Fruit fly (Drosophila melanogaster): ENCODE data around the gene Drep4.
A peak's percentile ranks its signal among the peaks of the same experiment; 100 is the strongest.

Gene Drep4

dm6 chr2L:13286456-13286855 is at the start of gene Drep4, which contains the start of gene Uvrag:
TSS of gene Drep4 (minus strand) at chr2L:13286462.
TSS of gene Uvrag (plus strand) at chr2L:13286777.
- no peak for TF ChIP-seq gl (tag; optimal IDR thresholded peaks at IDR 0.05)
- no peak for TF ChIP-seq Pif1A (GFP tag; optimal IDR thresholded peaks at IDR 0.05)
- peak; percentile 47 for TF ChIP-seq D1 (tag; optimal IDR thresholded peaks at IDR 0.05)
- TF ChIP-seq rn (GFP tag; IDR thresholded peaks at IDR 0.05), result 0 out of 2 replicates have a peak, but pooled peaks have one; percentile 12
- no peak for TF ChIP-seq CG32121 (GFP tag; IDR thresholded peaks at IDR 0.05)
- no peak for TF ChIP-seq CG12605 (GFP tag; IDR thresholded peaks at IDR 0.05)
- no peak for TF ChIP-seq Pif1B (GFP tag; optimal IDR thresholded peaks at IDR 0.05)
- TF ChIP-seq CG4496 (GFP tag; IDR thresholded peaks at IDR 0.05), result no peak
- TF ChIP-seq CG34367 (tag; optimal IDR thresholded peaks at IDR 0.05), result no peak
- peak; percentile 51 for TF ChIP-seq Snoo (tag; optimal IDR thresholded peaks at IDR 0.05)
- TF ChIP-seq CG8301 (tag; optimal IDR thresholded peaks at IDR 0.05), result no peak
- TF ChIP-seq Ets98B (GFP tag; IDR thresholded peaks at IDR 0.05), result no peak
- TF ChIP-seq CG14655 (GFP tag; optimal IDR thresholded peaks at IDR 0.05), result no peak
- no peak for TF ChIP-seq CG13204 (GFP tag; optimal IDR thresholded peaks at IDR 0.05)
- TF ChIP-seq CG10348 (GFP tag; IDR thresholded peaks at IDR 0.05), result no peak
- no peak for TF ChIP-seq CG9948 (tag; optimal IDR thresholded peaks at IDR 0.05)
- TF ChIP-seq CG15710 (tag; optimal IDR thresholded peaks at IDR 0.05), result no peak
- TF ChIP-seq EcR (GFP tag; optimal IDR thresholded peaks at IDR 0.05), result no peak
- TF ChIP-seq CG8159 (tag; optimal IDR thresholded peaks at IDR 0.05), result peak; percentile 69
- peak; percentile 50 for TF ChIP-seq CG17806 (tag; optimal IDR thresholded peaks at IDR 0.05)
- no peak for TF ChIP-seq fd96Ca (GFP tag; IDR thresholded peaks at IDR 0.05)

- no peak for TF ChIP-seq Pif1B (GFP tag; optimal IDR thresholded peaks at IDR 0.05)
- TF ChIP-seq CG8301 (tag; optimal IDR thresholded peaks at IDR 0.05), result no peak
- TF ChIP-seq D1 (tag; optimal IDR thresholded peaks at IDR 0.05), result peak; percentile 16
Observed at dm6 chr2L:13332736-13333135, 46.5 kb upstream of the Drep4 start.

DNA sequence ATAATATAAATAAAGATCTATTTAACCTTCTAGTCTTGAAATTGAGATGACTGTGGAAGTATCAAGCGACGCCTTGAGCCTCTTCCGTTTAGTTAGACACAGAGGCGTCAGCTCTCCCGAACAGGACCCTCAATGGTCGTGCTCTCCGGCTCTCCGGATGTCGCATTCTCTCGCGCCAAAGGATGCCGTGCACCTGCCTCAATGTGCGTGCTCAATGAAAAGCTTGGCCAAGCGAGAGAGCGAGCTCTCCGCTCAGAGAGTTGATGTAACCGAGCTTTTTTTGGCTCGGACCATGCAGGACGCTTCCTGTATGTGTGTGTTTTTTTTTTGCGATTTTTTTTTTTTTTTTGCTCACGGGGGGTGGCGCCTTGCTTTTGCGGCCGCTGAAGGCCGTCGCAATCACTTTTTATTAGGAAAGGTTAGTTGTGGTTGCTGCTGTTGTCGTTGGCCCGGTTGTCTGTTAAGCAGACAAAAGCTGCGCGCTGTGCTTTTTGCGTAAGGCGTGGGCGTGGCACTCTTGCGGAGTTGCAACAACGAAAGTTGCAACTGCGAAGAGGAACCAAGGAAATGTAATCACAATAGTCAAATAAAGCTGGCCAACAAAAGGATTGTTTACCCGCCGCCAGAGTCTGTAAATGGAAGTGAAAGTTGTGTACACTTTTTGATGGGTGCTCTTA is 45.7 kb upstream of the Drep4 start:
- TF ChIP-seq CG34367 (tag; optimal IDR thresholded peaks at IDR 0.05) (no peak), CG13204 (GFP tag; optimal IDR thresholded peaks at IDR 0.05) (peak; percentile 16), CG12605 (GFP tag; IDR thresholded peaks at IDR 0.05) (peak; percentile 74), CG8159 (tag; optimal IDR thresholded peaks at IDR 0.05) (no peak)

dm6 chr2L:13331021-13331420 is 44.8 kb upstream of the Drep4 start, which contains the start of gene hbt:
TSS of gene hbt (minus strand) at chr2L:13331121.
- TF ChIP-seq CG9948 (tag; optimal IDR thresholded peaks at IDR 0.05) (no peak), EcR (GFP tag; optimal IDR thresholded peaks at IDR 0.05) (no peak), D1 (tag; optimal IDR thresholded peaks at IDR 0.05) (no peak), Pif1A (GFP tag; optimal IDR thresholded peaks at IDR 0.05) (no peak), CG8301 (tag; optimal IDR thresholded peaks at IDR 0.05) (no peak), CG10348 (GFP tag; IDR thresholded peaks at IDR 0.05) (no peak), rn (GFP tag; IDR thresholded peaks at IDR 0.05) (no peak), Snoo (tag; optimal IDR thresholded peaks at IDR 0.05) (no peak), CG4496 (GFP tag; IDR thresholded peaks at IDR 0.05) (no peak), CG8159 (tag; optimal IDR thresholded peaks at IDR 0.05) (no peak), fd96Ca (GFP tag; IDR thresholded peaks at IDR 0.05) (no peak), CG13204 (GFP tag; optimal IDR thresholded peaks at IDR 0.05) (no peak), CG34367 (tag; optimal IDR thresholded peaks at IDR 0.05) (no peak), CG15710 (tag; optimal IDR thresholded peaks at IDR 0.05) (no peak), CG12605 (GFP tag; IDR thresholded peaks at IDR 0.05) (no peak), CG14655 (GFP tag; optimal IDR thresholded peaks at IDR 0.05) (no peak)

DNA sequence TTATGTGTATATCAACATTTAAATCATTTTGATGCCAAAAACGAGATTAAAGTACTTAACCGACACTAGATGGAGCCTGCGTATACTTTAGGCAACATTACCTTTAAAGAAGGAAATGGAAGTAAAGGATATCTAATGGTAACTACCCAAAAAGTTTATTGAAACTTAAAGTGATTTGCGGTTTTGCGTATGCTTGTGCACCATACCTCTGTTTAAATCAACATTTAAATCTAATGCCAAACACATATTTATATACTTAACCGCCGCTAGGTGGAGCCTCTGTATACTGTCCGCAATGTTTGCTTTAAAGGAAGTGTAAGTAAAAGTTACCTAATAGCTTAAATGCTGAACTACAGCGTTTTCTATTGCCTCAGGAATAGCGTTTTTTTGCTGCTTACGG is 39.6 kb upstream of the Drep4 start:
- TF ChIP-seq CG14655 (GFP tag; optimal IDR thresholded peaks at IDR 0.05), result no peak
- TF ChIP-seq rn (GFP tag; IDR thresholded peaks at IDR 0.05), result no peak
- no peak for TF ChIP-seq CG13204 (GFP tag; optimal IDR thresholded peaks at IDR 0.05)
- no peak for TF ChIP-seq CG10348 (GFP tag; IDR thresholded peaks at IDR 0.05)
- TF ChIP-seq CG8301 (tag; optimal IDR thresholded peaks at IDR 0.05), result no peak
- no peak for TF ChIP-seq fd96Ca (GFP tag; IDR thresholded peaks at IDR 0.05)
- TF ChIP-seq CG32121 (GFP tag; IDR thresholded peaks at IDR 0.05), result no peak
- TF ChIP-seq Pif1A (GFP tag; optimal IDR thresholded peaks at IDR 0.05), result no peak
- TF ChIP-seq CG15710 (tag; optimal IDR thresholded peaks at IDR 0.05), result no peak
- no peak for TF ChIP-seq gl (tag; optimal IDR thresholded peaks at IDR 0.05)
- no peak for TF ChIP-seq CG12605 (GFP tag; IDR thresholded peaks at IDR 0.05)
- TF ChIP-seq Ets98B (GFP tag; IDR thresholded peaks at IDR 0.05), result no peak
- TF ChIP-seq Snoo (tag; optimal IDR thresholded peaks at IDR 0.05), result no peak

DNA sequence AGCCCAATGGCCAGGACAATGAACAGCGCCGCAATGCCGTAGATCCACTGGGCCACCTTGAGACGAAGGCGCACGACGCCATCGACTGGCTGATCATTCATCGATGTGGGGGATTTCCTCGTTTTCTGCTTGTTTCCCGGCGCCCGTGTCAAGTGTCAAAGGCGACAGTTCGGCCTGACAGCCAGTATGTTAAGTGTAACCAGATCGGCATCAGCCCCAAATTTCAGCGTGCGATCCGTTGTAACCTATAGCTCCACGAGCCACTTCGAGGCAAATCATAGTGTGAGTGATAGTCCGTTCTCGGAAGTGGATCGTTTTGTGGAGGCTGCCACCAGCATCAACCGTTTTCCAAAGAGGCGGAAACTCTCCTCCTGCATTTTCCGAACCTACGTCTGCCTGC is 20.4 kb upstream of the Drep4 start, which contains the start of gene CG43779:
TSS of gene CG43779 (minus strand) at position 101 of the 400 bp plus-strand sequence.
- TF ChIP-seq CG8301 (tag; optimal IDR thresholded peaks at IDR 0.05), result no peak
- no peak for TF ChIP-seq CG10348 (GFP tag; IDR thresholded peaks at IDR 0.05)
- TF ChIP-seq gl (tag; optimal IDR thresholded peaks at IDR 0.05), result no peak
- TF ChIP-seq Snoo (tag; optimal IDR thresholded peaks at IDR 0.05), result no peak
- no peak for TF ChIP-seq Pif1B (GFP tag; optimal IDR thresholded peaks at IDR 0.05)

DNA sequence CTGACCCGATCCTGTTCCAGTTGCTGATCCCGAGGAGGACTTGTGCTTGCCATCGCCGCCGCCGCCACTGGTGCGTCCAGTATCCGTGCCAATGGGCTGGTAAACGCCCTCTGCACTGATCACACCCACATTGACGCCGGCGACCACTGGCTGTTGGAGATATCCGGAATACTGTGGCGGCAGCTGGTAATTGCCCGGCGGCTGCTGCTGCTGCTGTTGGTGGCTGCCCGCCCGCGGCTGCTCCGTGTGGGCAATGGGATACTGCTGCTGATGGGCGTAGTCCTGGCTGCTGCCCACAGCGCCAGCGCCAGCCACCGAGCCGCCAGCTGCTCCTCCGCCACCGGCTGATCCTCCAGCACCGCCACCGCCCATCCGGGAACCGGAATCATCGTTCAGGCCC is 18.7 kb upstream of the Drep4 start:
- TF ChIP-seq EcR (GFP tag; optimal IDR thresholded peaks at IDR 0.05) (no peak), CG8301 (tag; optimal IDR thresholded peaks at IDR 0.05) (no peak), CG34367 (tag; optimal IDR thresholded peaks at IDR 0.05) (no peak), CG15710 (tag; optimal IDR thresholded peaks at IDR 0.05) (no peak), Ets98B (GFP tag; IDR thresholded peaks at IDR 0.05) (no peak), fd96Ca (GFP tag; IDR thresholded peaks at IDR 0.05) (no peak), CG13204 (GFP tag; optimal IDR thresholded peaks at IDR 0.05) (no peak)
